Worm (Caenorhabditis elegans): Measurements from ENCODE around the gene str-68.

DNA sequence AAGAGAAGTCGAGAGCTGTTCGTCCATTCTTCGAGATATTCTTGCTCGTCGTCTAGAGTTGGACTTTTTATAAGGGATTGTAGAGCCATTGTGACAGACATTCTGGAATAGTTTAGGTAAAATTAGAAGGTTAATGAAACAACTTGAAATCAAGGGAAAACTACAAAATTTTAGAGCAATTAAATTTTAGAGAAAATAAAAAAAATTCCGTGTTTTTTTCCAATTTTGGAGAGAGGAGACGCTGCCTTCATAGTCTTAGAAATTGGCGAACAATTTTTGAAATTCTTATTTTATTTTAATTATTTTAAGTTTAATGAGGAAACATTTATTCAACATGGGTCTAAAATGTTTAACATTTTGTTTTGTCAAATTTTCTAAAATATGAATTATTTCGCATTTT is 35.8 kb downstream of the str-68 start, which contains the start of gene C50H11.13:
- no peak for TF ChIP-seq dao-5 (tag; optimal IDR thresholded peaks at IDR 0.05)
- no peak for TF ChIP-seq him-1 (tag; optimal IDR thresholded peaks at IDR 0.05)
- TF ChIP-seq W03F9.2 (tag; optimal IDR thresholded peaks at IDR 0.05): no peak

Measured in whole organism, L4/young adult.